Worm (Caenorhabditis elegans) whole organism, midembryonic: ENCODE data around the gene Y39A1A.17.

Source experiments
- T22C8.4 ChIP-seq: fragments of 200-800 bp; sonication (Bioruptor generic); IDR thresholded peaks from 2 replicates; pipeline ENCODE4 v1.3.6; 2022; ENCODE audit warnings: missing genetic modification characterization, missing compliant biosample characterization
- flt-1 ChIP-seq: fragments of 200-800 bp; sonication (Bioruptor generic); IDR thresholded peaks from 2 replicates; pipeline ENCODE4 v1.3.6; 2022; ENCODE audit warnings: missing genetic modification characterization, missing compliant biosample characterization
- klf-2 ChIP-seq: fragments of 200-800 bp; sonication (Bioruptor generic); conservative IDR thresholded peaks from 2 replicates; pipeline ENCODE4 v1.3.6; 2022; ENCODE audit warnings: missing genetic modification reagents, missing genetic modification characterization, missing compliant biosample characterization
- ref-1 ChIP-seq: fragments of 200-800 bp; sonication (Bioruptor generic); conservative IDR thresholded peaks from 2 replicates; pipeline ENCODE4 v1.3.6; 2022; ENCODE audit warnings: missing genetic modification reagents, missing genetic modification characterization, missing compliant biosample characterization
- ztf-23 ChIP-seq: fragments of 200-800 bp; sonication (Bioruptor generic); IDR thresholded peaks from 2 replicates; pipeline ENCODE4 v1.3.6; 2022; ENCODE audit warnings: missing genetic modification reagents, missing genetic modification characterization, missing compliant biosample characterization
- ztf-29 ChIP-seq: fragments of 200-800 bp; sonication (Bioruptor generic); IDR thresholded peaks from 2 replicates; pipeline ENCODE4 v1.3.6; 2022; ENCODE audit warnings: missing genetic modification reagents, missing genetic modification characterization, missing compliant biosample characterization

DNA sequence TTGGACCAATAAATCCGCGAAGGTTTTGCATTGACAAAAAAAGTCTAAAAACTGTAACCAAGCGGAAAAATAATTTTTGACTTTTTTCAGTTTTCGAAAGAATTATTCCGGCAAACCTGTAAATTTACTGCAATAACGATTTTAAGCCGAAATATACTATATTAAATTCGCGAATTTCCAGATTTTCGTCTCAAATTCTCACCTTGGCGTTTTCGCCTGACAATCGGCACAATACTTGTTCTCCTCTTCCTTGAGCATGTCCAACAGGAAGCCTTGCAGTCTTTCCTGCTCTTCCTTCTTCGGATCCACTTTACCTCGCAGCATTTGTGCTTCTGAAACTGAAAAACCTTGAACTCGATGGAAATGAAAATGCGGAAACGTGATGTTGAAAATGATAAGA is 48.5 kb upstream of the Y39A1A.17 start, which contains the start of gene smap-1:
- TF ChIP-seq klf-2 (GFP tag; lab: Robert Waterston, UW) (no peak), flt-1 (GFP tag; lab: Robert Waterston, UW) (no peak), ref-1 (no peak), ztf-23 (GFP tag; lab: Robert Waterston, UW) (no peak), T22C8.4 (GFP tag; lab: Robert Waterston, UW) (no peak), ztf-29 (GFP tag; lab: Robert Waterston, UW) (no peak)
